Worm (Caenorhabditis elegans): ENCODE results near the gene T26C11.9.

Gene T26C11.9

DNA sequence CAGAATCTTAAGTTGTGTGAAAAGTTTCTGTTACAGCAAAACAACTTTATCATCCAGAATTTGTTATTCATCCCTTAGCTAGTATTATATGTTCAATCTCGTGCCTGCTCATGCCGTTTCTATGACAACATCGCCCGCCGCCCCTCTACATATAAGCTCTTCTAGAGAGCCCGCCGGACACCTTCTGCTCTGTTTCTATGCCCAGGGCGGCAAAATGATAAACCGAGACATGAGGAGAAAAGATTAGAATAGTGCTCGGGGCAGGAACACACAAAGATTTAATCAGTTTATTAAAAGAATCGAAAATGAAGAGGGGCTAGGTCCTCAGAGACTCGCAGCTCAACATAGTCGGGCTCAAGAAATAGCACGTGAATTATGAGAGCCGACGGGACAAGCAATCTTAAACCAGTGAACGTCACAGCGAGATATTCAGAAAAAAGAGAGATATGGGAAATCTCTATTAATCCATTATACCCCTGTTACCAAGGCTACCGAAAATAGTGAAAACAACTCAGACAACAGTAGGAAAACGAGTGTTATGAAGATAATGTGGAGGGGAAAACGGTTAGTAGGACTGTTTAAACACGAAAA is 34.9 kb upstream of the T26C11.9 start (continued):
- TF ChIP-seq dve-1 (tag; optimal IDR thresholded peaks at IDR 0.05; ENCODE audit: insufficient read depth): no peak
- no peak for TF ChIP-seq ama-1 (optimal IDR thresholded peaks at IDR 0.05)
- TF ChIP-seq ZK337.2 (GFP tag; IDR thresholded peaks at IDR 0.05): 0 out of 2 replicates have a peak, but pooled peaks have one; percentile 50
- TF ChIP-seq hif-1 (tag; optimal IDR thresholded peaks at IDR 0.05): peak in 1 of 2 experiments; percentile 3
- peak; percentile 81 for TF ChIP-seq F10B5.3 (tag; optimal IDR thresholded peaks at IDR 0.05)
- no peak for TF ChIP-seq spr-3 (GFP tag; optimal IDR thresholded peaks at IDR 0.05)
- TF ChIP-seq F49E8.2 (tag; optimal IDR thresholded peaks at IDR 0.05; ENCODE audit: borderline replicate concordance): no peak

DNA sequence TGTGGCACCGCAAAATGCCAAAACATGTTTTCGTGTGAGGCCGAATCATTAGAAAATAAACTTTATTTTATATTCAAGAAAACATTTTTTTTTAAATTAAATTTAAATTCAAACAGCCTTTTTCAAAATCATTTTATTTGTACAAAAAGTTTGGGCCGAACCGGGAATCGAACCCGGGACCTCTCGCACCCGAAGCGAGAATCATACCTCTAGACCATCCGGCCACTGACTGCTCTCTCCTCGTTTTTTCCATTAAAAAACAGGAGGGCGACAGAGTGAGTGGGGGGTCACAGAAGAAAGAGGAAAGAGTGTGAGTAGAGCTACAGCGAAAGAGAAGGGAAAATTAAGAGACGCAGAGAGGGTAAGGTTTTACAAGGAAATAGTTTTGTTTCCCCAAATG is 27.0 kb upstream of the T26C11.9 start:
- TF ChIP-seq nhr-111 (GFP tag; optimal IDR thresholded peaks at IDR 0.05): no peak
- 0 out of 2 replicates have a peak, but pooled peaks have one; percentile 33 for TF ChIP-seq dmd-9 (GFP tag; IDR thresholded peaks at IDR 0.05)
- no peak for TF ChIP-seq saeg-2 (GFP tag; IDR thresholded peaks at IDR 0.05)
- no peak for TF ChIP-seq Y75B8A.6 (GFP tag; IDR thresholded peaks at IDR 0.05)
- TF ChIP-seq attf-4 (tag; optimal IDR thresholded peaks at IDR 0.05): no peak
- TF ChIP-seq hlh-30 (tag; optimal IDR thresholded peaks at IDR 0.05; ENCODE audit: insufficient read depth): peak; percentile 54
- TF ChIP-seq ceh-20 (GFP tag; IDR thresholded peaks at IDR 0.05): no peak; the same call in 1 of the 2 replicates
- no peak for TF ChIP-seq skn-1 (tag; optimal IDR thresholded peaks at IDR 0.05)
- no peak for TF ChIP-seq lin-1 (GFP tag; IDR thresholded peaks at IDR 0.05)
- no peak for TF ChIP-seq jun-1 (tag; optimal IDR thresholded peaks at IDR 0.05)
- TF ChIP-seq nhr-41 (GFP tag; IDR thresholded peaks at IDR 0.05): no peak
- TF ChIP-seq lin-38 (GFP tag; IDR thresholded peaks at IDR 0.05): no peak
- no peak for TF ChIP-seq mxl-3 (GFP tag; optimal IDR thresholded peaks at IDR 0.05)
- TF ChIP-seq sdz-12 (GFP tag; optimal IDR thresholded peaks at IDR 0.05): peak; percentile 45
- no peak for TF ChIP-seq lim-7 (GFP tag; IDR thresholded peaks at IDR 0.05)
- peak; percentile 66; the same call in 1 of the 2 replicates for TF ChIP-seq dmd-6 (GFP tag; IDR thresholded peaks at IDR 0.05)
- TF ChIP-seq rbr-2 (tag; optimal IDR thresholded peaks at IDR 0.05): peak; percentile 58
- TF ChIP-seq F10B5.3 (tag; optimal IDR thresholded peaks at IDR 0.05): peak; percentile 51
- TF ChIP-seq unc-62 (GFP tag; optimal IDR thresholded peaks at IDR 0.05 in 1 of 2): no peak
- TF ChIP-seq unc-62 (tag; optimal IDR thresholded peaks at IDR 0.05): no peak
- TF ChIP-seq unc-39 (tag; optimal IDR thresholded peaks at IDR 0.05): no peak
- peak; percentile 46 for TF ChIP-seq lir-3 (tag; optimal IDR thresholded peaks at IDR 0.05)
- no peak for TF ChIP-seq zip-11 (GFP tag; IDR thresholded peaks at IDR 0.05)
- no peak for TF ChIP-seq R02D3.7 (tag; optimal IDR thresholded peaks at IDR 0.05)
- TF ChIP-seq ama-1 (optimal IDR thresholded peaks at IDR 0.05): no peak
- no peak for TF ChIP-seq ceh-82 (tag; optimal IDR thresholded peaks at IDR 0.05)
- TF ChIP-seq nhr-77 (tag; optimal IDR thresholded peaks at IDR 0.05): peak; percentile 25
- TF ChIP-seq daf-8 (GFP tag; IDR thresholded peaks at IDR 0.05): no peak
- TF ChIP-seq ceh-62 (tag; optimal IDR thresholded peaks at IDR 0.05): no peak
- no peak for TF ChIP-seq lin-29 (GFP tag; IDR thresholded peaks at IDR 0.05)
- peak; percentile 53 for TF ChIP-seq zfp-2 (tag; optimal IDR thresholded peaks at IDR 0.05)
- peak; percentile 42 for TF ChIP-seq ztf-7 (tag; optimal IDR thresholded peaks at IDR 0.05)
- TF ChIP-seq zag-1 (tag; optimal IDR thresholded peaks at IDR 0.05): no peak
- no peak for TF ChIP-seq hif-1 (tag; optimal IDR thresholded peaks at IDR 0.05)
- peak; percentile 20 for TF ChIP-seq nhr-28 (tag; optimal IDR thresholded peaks at IDR 0.05)
- peak; percentile 44 for TF ChIP-seq F37D6.2 (tag; optimal IDR thresholded peaks at IDR 0.05)
- TF ChIP-seq pqm-1 (tag; optimal IDR thresholded peaks at IDR 0.05): no peak
- no peak for TF ChIP-seq mdt-29 (GFP tag; IDR thresholded peaks at IDR 0.05)
- no peak for TF ChIP-seq php-3 (GFP tag; IDR thresholded peaks at IDR 0.05)
- 0 out of 4 replicates have a peak, but pooled peaks have one; percentile 35 to 59 for TF ChIP-seq madf-5 (GFP tag; IDR thresholded peaks at IDR 0.05)
- TF ChIP-seq ceh-44 (GFP tag; IDR thresholded peaks at IDR 0.05): 0 out of 2 replicates have a peak, but pooled peaks have one; percentile 31
- 0 out of 2 replicates have a peak, but pooled peaks have one; percentile 36 for TF ChIP-seq ZK337.2 (GFP tag; IDR thresholded peaks at IDR 0.05)
- peak; percentile 65; the same call in 1 of the 2 replicates for TF ChIP-seq zfp-3 (GFP tag; conservative IDR thresholded peaks at IDR 0.05)
- no peak for TF ChIP-seq fos-1 (tag; optimal IDR thresholded peaks at IDR 0.05)
- TF ChIP-seq nhr-48 (tag; optimal IDR thresholded peaks at IDR 0.05): no peak
- TF ChIP-seq unc-130 (GFP tag; optimal IDR thresholded peaks at IDR 0.05): peak; percentile 49
